Worm (Caenorhabditis elegans) whole organism, L4/young adult: ENCODE measurements around the gene nhr-171.
"Not testable (repeated sequence)": the region's sequence is repeated elsewhere in the genome, so short reads cannot be mapped to it uniquely, and the experiment has no call there.

Experiments used
- W03F9.2 ChIP-seq: fragments of 150-350 bp; optimal IDR thresholded peaks from 2 replicates; lab custom pipeline; 2014; ENCODE audit warnings: missing biosample characterization, missing genetic modification characterization
- dao-5 ChIP-seq: sonication (generic microtip); optimal IDR thresholded peaks from 2 replicates; lab custom pipeline; 2016; ENCODE audit warnings: missing genotype, missing genetic modification characterization, moderate library complexity, missing compliant biosample characterization
- him-1 ChIP-seq: sonication (generic microtip); optimal IDR thresholded peaks from 2 replicates; lab custom pipeline; 2016; ENCODE audit warnings: missing genotype, missing genetic modification reagents, missing genetic modification characterization, missing compliant biosample characterization

nhr-171 gene

ce11 chrV:7511465-7511864 lies at the start of gene nhr-171:
Gene nhr-171, plus strand, starts transcription at chrV:7511765.
- not testable (repeated sequence) for TF ChIP-seq him-1, W03F9.2, dao-5 (tag; lab: Kevin White, UChicago)

- TF ChIP-seq W03F9.2 (tag; lab: Kevin White, UChicago) (no peak), him-1 (tag; lab: Kevin White, UChicago) (no peak), dao-5 (tag; lab: Kevin White, UChicago) (no peak)
These were observed 46.9 kb upstream of the nhr-171 start, which contains the start of gene srh-89 for ce11 chrV:7464696-7465095. Gene srh-89, minus strand, starts transcription at chrV:7464796.

- TF ChIP-seq dao-5 (tag; lab: Kevin White, UChicago) (no peak), him-1 (tag; lab: Kevin White, UChicago) (no peak), W03F9.2 (tag; lab: Kevin White, UChicago) (no peak)
These were observed 46.1 kb upstream of the nhr-171 start, which contains the start of gene F25E5.1 for ce11 chrV:7465509-7465908. Gene F25E5.1, plus strand, starts transcription at chrV:7465884.

- TF ChIP-seq him-1 (tag; lab: Kevin White, UChicago) = no peak
- TF ChIP-seq dao-5 (tag; lab: Kevin White, UChicago) = no peak
- TF ChIP-seq W03F9.2 (tag; lab: Kevin White, UChicago) = no peak
These were observed 38.8 kb upstream of the nhr-171 start, which contains the start of gene str-28 for ce11 chrV:7472815-7473214. Gene str-28, minus strand, starts transcription at chrV:7472915.

- TF ChIP-seq dao-5 (tag; lab: Kevin White, UChicago) (no peak), him-1 (tag; lab: Kevin White, UChicago) (no peak), W03F9.2 (tag; lab: Kevin White, UChicago) (no peak)
These were observed 34.8 kb upstream of the nhr-171 start, which contains the start of gene srh-125 for ce11 chrV:7476766-7477165. Gene srh-125, minus strand, starts transcription at chrV:7476866.

ce11 chrV:7478404-7478803 lies 33.2 kb upstream of the nhr-171 start, which contains the start of gene str-190:
Gene str-190, minus strand, starts transcription at chrV:7478504.
- TF ChIP-seq dao-5 (tag; lab: Kevin White, UChicago) = no peak

- TF ChIP-seq W03F9.2 (tag; lab: Kevin White, UChicago) (no peak), dao-5 (tag; lab: Kevin White, UChicago) (no peak), him-1 (tag; lab: Kevin White, UChicago) (no peak)
These were observed 30.6 kb upstream of the nhr-171 start, which contains the start of gene C18B10.6 for ce11 chrV:7480949-7481348. Gene C18B10.6, minus strand, starts transcription at chrV:7481049.

- TF ChIP-seq dao-5 (tag; lab: Kevin White, UChicago) (no peak), him-1 (tag; lab: Kevin White, UChicago) (no peak), W03F9.2 (tag; lab: Kevin White, UChicago) (no peak)
These were observed 26.6 kb upstream of the nhr-171 start, which contains the start of gene srbc-8 for ce11 chrV:7485000-7485399. Gene srbc-8, minus strand, starts transcription at chrV:7485100.

ce11 chrV:7487518-7487917 lies 24.0 kb upstream of the nhr-171 start, which contains the start of gene srbc-7:
Gene srbc-7, minus strand, starts transcription at chrV:7487618.
- TF ChIP-seq W03F9.2 (tag; lab: Kevin White, UChicago) (no peak), him-1 (tag; lab: Kevin White, UChicago) (no peak), dao-5 (tag; lab: Kevin White, UChicago) (no peak)

ce11 chrV:7490340-7490739 lies 21.2 kb upstream of the nhr-171 start, which contains the start of gene srbc-9:
Gene srbc-9, minus strand, starts transcription at chrV:7490440.
- TF ChIP-seq W03F9.2 (tag; lab: Kevin White, UChicago) (no peak), him-1 (tag; lab: Kevin White, UChicago) (no peak), dao-5 (tag; lab: Kevin White, UChicago) (no peak)

- TF ChIP-seq W03F9.2 (tag; lab: Kevin White, UChicago) (no peak), dao-5 (tag; lab: Kevin White, UChicago) (no peak), him-1 (tag; lab: Kevin White, UChicago) (no peak)
These were observed 18.6 kb upstream of the nhr-171 start, which contains the start of gene srbc-10 for ce11 chrV:7492924-7493323. Gene srbc-10, minus strand, starts transcription at chrV:7493024.

ce11 chrV:7495189-7495588 lies 16.4 kb upstream of the nhr-171 start, which contains the start of gene srbc-11:
Gene srbc-11, minus strand, starts transcription at chrV:7495289.
- no peak for TF ChIP-seq W03F9.2 (tag; lab: Kevin White, UChicago)
- TF ChIP-seq him-1 (tag; lab: Kevin White, UChicago) = no peak
- no peak for TF ChIP-seq dao-5 (tag; lab: Kevin White, UChicago)

ce11 chrV:7497440-7497839 lies 14.1 kb upstream of the nhr-171 start, which contains the start of gene srh-79:
Gene srh-79, plus strand, starts transcription at chrV:7497740.
- no peak for TF ChIP-seq dao-5 (tag; lab: Kevin White, UChicago)
- no peak for TF ChIP-seq him-1 (tag; lab: Kevin White, UChicago)
- no peak for TF ChIP-seq W03F9.2 (tag; lab: Kevin White, UChicago)

ce11 chrV:7501194-7501593 lies 10.4 kb upstream of the nhr-171 start:
- TF ChIP-seq dao-5 (tag; lab: Kevin White, UChicago) (no peak), him-1 (tag; lab: Kevin White, UChicago) (no peak), W03F9.2 (tag; lab: Kevin White, UChicago) (no peak)
